Worm (Caenorhabditis elegans) whole organism, L3 larva: Measurements from ENCODE around the gene F47G3.1.

Source experiments
- R02D3.7 ChIP-seq: fragments of 150-350 bp; optimal IDR thresholded peaks from 2 replicates; lab custom pipeline; 2014; ENCODE audit warnings: missing biosample characterization, missing genetic modification characterization
- ZK546.5 ChIP-seq: sonication (generic microtip); optimal IDR thresholded peaks from 2 replicates; lab custom pipeline; 2017; ENCODE audit warnings: missing biosample characterization, missing genetic modification characterization
- ama-1 ChIP-seq: fragments of 150-350 bp; optimal IDR thresholded peaks from 2 replicates; lab custom pipeline; 2018
- egl-27 ChIP-seq: sonication (generic microtip); optimal IDR thresholded peaks from 4 replicates; lab custom pipeline; 2017; ENCODE audit warnings: missing biosample characterization, missing genetic modification reagents, missing genetic modification characterization
- egl-5 ChIP-seq: fragments of 150-350 bp; optimal IDR thresholded peaks from 2 replicates; lab custom pipeline; 2017; ENCODE audit warnings: missing biosample characterization, missing genetic modification reagents, missing genetic modification characterization, inconsistent platforms
- nhr-11 ChIP-seq: fragments of 150-350 bp; optimal IDR thresholded peaks from 2 replicates; lab custom pipeline; 2014; ENCODE audit warnings: missing biosample characterization, missing genetic modification characterization
- nhr-12 ChIP-seq: fragments of 150-350 bp; optimal IDR thresholded peaks from 2 replicates; lab custom pipeline; 2014; ENCODE audit warnings: missing biosample characterization, missing genetic modification characterization
- nhr-237 ChIP-seq: fragments of 150-350 bp; optimal IDR thresholded peaks from 2 replicates; lab custom pipeline; 2014; ENCODE audit warnings: missing biosample characterization, missing genetic modification characterization
- unc-39 ChIP-seq: sonication (generic microtip); optimal IDR thresholded peaks from 4 replicates; lab custom pipeline; 2017; ENCODE audit warnings: missing biosample characterization, missing genetic modification characterization
- ztf-4 ChIP-seq: fragments of 150-350 bp; optimal IDR thresholded peaks from 2 replicates; lab custom pipeline; 2014; ENCODE audit warnings: missing biosample characterization, missing genetic modification characterization

DNA sequence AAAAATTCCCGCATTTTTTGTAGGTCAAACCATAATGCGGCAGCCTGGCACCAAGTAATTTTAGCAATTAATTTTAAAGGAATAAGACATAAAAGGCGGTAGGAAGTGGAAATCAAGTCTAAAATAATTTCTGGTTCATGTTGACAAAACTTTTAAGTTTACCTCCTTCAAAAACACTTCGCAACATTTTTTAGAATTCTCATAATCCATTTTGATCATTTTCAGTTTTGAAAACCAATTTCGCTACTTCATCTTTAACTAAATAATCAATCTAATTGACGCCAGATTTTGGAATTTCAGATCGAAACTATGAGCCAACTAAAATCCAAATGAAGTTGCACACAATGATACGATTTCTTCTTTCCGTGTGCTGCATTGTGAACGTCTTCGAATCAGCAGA lies 25.8 kb upstream of the F47G3.1 start, which contains the start of gene lgc-40:
- TF ChIP-seq ztf-4 (tag; lab: Kevin White, UChicago) = no peak
- TF ChIP-seq nhr-237 (tag; lab: Kevin White, UChicago) = no peak
- no peak for TF ChIP-seq ZK546.5 (tag; lab: Kevin White, UChicago)
- no peak for TF ChIP-seq R02D3.7 (tag; lab: Kevin White, UChicago)
- no peak for TF ChIP-seq ama-1 (lab: Kevin White, UChicago)
- TF ChIP-seq nhr-11 = no peak
- TF ChIP-seq egl-27 (tag; lab: Kevin White, UChicago) = no peak
- TF ChIP-seq nhr-12 (tag; lab: Kevin White, UChicago) = no peak
- no peak for TF ChIP-seq egl-5 (tag; lab: Kevin White, UChicago)
- TF ChIP-seq unc-39 = no peak
